Worm (Caenorhabditis elegans) whole organism, dauer: Measurements from ENCODE around the gene C06E4.3.

Experiments used
- unc-62 ChIP-seq: sonication (generic microtip); optimal IDR thresholded peaks from 2 replicates; lab custom pipeline; 2017; ENCODE audit warnings: missing biosample characterization, missing genetic modification reagents, missing genetic modification characterization

The C06E4.3 gene

DNA sequence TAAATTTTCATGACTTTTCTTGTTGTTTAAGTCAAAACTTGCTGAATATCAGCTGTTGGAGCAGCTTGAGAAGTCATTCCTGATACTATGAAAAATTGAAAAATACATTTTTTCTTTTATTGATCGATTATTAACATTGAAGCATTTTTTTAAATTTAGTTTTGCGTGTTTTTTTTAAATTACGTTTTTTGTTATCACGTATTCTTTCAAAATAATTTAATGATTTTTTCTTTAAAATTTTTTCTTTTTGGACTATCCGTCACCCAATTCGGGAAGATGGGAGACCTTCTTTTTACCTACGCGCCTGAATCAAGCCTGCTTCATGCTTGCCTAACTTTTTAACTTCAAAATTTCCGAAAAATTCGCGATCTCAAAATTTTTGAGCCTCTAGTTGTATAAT lies 33.4 kb downstream of the C06E4.3 start, which contains the start of gene F42C5.5:
F42C5.5 (minus strand) TSS at position 101 of the 400 bp plus-strand sequence.
- TF ChIP-seq unc-62, result no peak

DNA sequence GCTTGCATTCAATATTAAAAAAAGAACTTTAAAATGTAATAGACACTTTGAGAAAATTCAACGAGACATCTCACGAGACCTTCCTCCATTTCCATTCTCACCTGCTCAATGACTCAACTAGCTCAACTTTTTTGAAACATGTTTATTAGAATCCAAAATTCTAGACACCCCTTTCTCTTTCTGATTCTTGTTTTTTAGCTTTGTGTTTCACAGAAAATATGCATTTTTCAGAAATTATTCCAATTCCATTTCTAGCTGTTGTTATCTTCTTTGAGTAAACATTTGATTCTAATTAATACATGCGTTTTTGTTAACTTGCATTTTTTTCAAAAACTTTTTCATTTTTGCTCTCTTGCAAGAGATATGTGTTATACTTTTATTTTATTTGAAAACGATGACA lies 40.8 kb downstream of the C06E4.3 start:
- TF ChIP-seq unc-62, result no peak

ce11 chrIV:7305325-7305724 lies 44.6 kb downstream of the C06E4.3 start, which contains the start of gene npr-27:
TSS of gene npr-27 (plus strand) at chrIV:7305625.
- no peak for TF ChIP-seq unc-62

DNA sequence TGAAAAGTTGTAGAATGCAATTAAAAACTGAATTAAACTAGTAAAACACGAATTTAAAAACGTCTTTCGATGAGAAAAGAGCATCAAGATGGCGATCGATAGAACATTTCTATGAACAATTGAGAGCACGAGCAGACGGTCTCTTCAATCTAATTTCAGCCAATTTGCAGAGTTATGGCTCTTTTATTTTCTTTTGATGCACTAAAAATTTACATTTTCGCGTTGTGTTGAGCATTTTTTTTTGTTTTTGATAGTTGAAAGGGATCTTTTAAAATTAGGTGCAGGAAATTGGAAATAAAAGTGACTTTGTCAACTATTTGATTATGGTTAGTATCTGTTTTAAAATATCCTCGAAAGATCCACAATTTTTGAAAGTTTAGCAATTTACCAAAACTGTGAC lies 48.3 kb downstream of the C06E4.3 start, which contains the start of gene F42C5.6:
F42C5.6 (minus strand) TSS at position 101 of the 400 bp plus-strand sequence.
- no peak for TF ChIP-seq unc-62

- TF ChIP-seq unc-62, result no peak
Measured at ce11 chrIV:7309678-7310077, 49.0 kb downstream of the C06E4.3 start.

ce11 chrIV:7310410-7310809 lies 49.7 kb downstream of the C06E4.3 start, which contains the start of gene grl-4:
TSS of gene grl-4 (minus strand) at chrIV:7310760.
- no peak for TF ChIP-seq unc-62

DNA sequence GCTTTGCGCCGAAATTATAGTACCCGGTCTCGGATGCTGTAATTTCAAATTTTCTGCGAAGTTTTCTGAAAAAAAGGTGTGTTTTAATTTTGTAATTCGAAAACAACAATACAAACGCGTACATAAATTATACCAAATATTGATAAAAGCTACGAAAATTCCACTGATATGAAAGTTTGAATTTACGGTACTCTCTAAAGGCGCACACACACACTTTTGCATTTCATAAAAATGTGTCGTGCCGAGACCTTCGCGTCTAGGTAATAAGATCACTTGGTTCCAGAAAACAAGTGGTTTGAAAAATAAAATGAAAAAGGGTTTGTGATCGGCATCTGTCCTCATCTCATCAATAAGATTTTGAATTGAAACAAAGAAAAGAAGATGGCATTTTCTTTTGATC lies 50.2 kb downstream of the C06E4.3 start:
- no peak for TF ChIP-seq unc-62
